Fruit fly (Drosophila melanogaster): ENCODE data around the gene mor.

mor gene

DNA sequence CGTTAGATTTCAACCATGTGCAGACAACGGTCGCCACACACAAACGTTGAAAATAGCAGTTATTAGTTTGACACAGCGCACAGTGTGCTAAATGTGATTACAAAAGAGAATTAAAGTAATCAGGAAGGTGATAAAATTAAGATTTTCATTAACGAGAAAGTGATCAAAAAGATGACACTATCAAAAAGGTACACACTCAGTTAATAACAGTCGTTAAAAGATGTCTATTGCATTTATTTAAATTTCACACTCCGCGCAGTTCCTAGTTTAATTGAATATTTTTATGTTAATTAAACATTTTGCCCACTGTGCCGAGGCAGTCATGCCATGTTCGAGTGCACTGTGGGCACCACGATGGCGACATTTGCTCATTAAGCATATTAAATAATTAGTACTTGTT lies 45.5 kb downstream of the mor start (continued):
- TF ChIP-seq nau (GFP tag; optimal IDR thresholded peaks at IDR 0.05) = no peak
- TF ChIP-seq CG8388 (GFP tag; optimal IDR thresholded peaks at IDR 0.05) = peak; percentile 8
- TF ChIP-seq bbx (GFP tag; IDR thresholded peaks at IDR 0.05; ENCODE audit: partially characterized antibody) = no peak
- no peak for TF ChIP-seq CG5180 (GFP tag; optimal IDR thresholded peaks at IDR 0.05)
- no peak for TF ChIP-seq wek (GFP tag; optimal IDR thresholded peaks at IDR 0.05)
- TF ChIP-seq CG7357 (GFP tag; IDR thresholded peaks at IDR 0.05) = peak; percentile 46; the same call in 1 of the 3 replicates
- peak; percentile 15 for TF ChIP-seq CG9727 (GFP tag; optimal IDR thresholded peaks at IDR 0.05)
- TF ChIP-seq Antp (GFP tag; optimal IDR thresholded peaks at IDR 0.05) = no peak
- no peak for TF ChIP-seq eyg (GFP tag; optimal IDR thresholded peaks at IDR 0.05)
- no peak for TF ChIP-seq CG3163 (GFP tag; optimal IDR thresholded peaks at IDR 0.05)
- peak; percentile 14 for TF ChIP-seq CG13296 (GFP tag; optimal IDR thresholded peaks at IDR 0.05)
- TF ChIP-seq klu (GFP tag; IDR thresholded peaks at IDR 0.05) = no peak
- no peak for TF ChIP-seq zfh2 (GFP tag; optimal IDR thresholded peaks at IDR 0.05)
- no peak for TF ChIP-seq sna (GFP tag; IDR thresholded peaks at IDR 0.05; ENCODE audit: partially characterized antibody)
- no peak for TF ChIP-seq CG1647 (GFP tag; optimal IDR thresholded peaks at IDR 0.05)
- TF ChIP-seq Mes4 (GFP tag; optimal IDR thresholded peaks at IDR 0.05) = no peak
- TF ChIP-seq ash1 (GFP tag; optimal IDR thresholded peaks at IDR 0.05) = no peak
- no peak for TF ChIP-seq sd (tag; optimal IDR thresholded peaks at IDR 0.05)
- peak; percentile 9 for TF ChIP-seq Abd-B (GFP tag; optimal IDR thresholded peaks at IDR 0.05)
- TF ChIP-seq CG1602 (GFP tag; optimal IDR thresholded peaks at IDR 0.05) = peak; percentile 1
- TF ChIP-seq dmrt99B (tag; optimal IDR thresholded peaks at IDR 0.05) = peak; percentile 61
- peak; percentile 30 for TF ChIP-seq ind (GFP tag; optimal IDR thresholded peaks at IDR 0.05)
- no peak for TF ChIP-seq mirr (GFP tag; optimal IDR thresholded peaks at IDR 0.05)
- TF ChIP-seq run (tag; optimal IDR thresholded peaks at IDR 0.05) = peak; percentile 3
- 0 out of 2 replicates have a peak, but pooled peaks have one; percentile 21 for TF ChIP-seq stc (GFP tag; IDR thresholded peaks at IDR 0.05)
- peak; percentile 41 for TF ChIP-seq sisA (GFP tag; IDR thresholded peaks at IDR 0.05)
- TF ChIP-seq Pdp1 (GFP tag; optimal IDR thresholded peaks at IDR 0.05) = peak in 1 of 2 experiments; percentile 0
- TF ChIP-seq zfh1 (GFP tag; IDR thresholded peaks at IDR 0.05) = peak; percentile 23; the same call in 1 of the 3 replicates
- no peak for TF ChIP-seq sqz (GFP tag; optimal IDR thresholded peaks at IDR 0.05)
- TF ChIP-seq Dref (GFP tag; IDR thresholded peaks at IDR 0.05) = no peak
- TF ChIP-seq Max (GFP tag; optimal IDR thresholded peaks at IDR 0.05) = no peak
- TF ChIP-seq org-1 (GFP tag; optimal IDR thresholded peaks at IDR 0.05) = peak; percentile 30
- no peak for TF ChIP-seq CG31365 (tag; optimal IDR thresholded peaks at IDR 0.05)
- TF ChIP-seq bsh (GFP tag; optimal IDR thresholded peaks at IDR 0.05) = peak; percentile 7 to 28
- TF ChIP-seq ara (GFP tag; IDR thresholded peaks at IDR 0.05) = no peak
- TF ChIP-seq CG15514 (GFP tag; optimal IDR thresholded peaks at IDR 0.05) = peak; percentile 9
- no peak for TF ChIP-seq CG6791 (GFP tag; IDR thresholded peaks at IDR 0.05; ENCODE audit: partially characterized antibody)
- TF ChIP-seq zen (tag; optimal IDR thresholded peaks at IDR 0.05) = peak; percentile 29
- TF ChIP-seq CG3407 (GFP tag; optimal IDR thresholded peaks at IDR 0.05) = no peak
- TF ChIP-seq hth (optimal IDR thresholded peaks at IDR 0.05) = no peak
- TF ChIP-seq cwo (GFP tag; optimal IDR thresholded peaks at IDR 0.05) = peak; percentile 14
- TF ChIP-seq unpg (GFP tag; optimal IDR thresholded peaks at IDR 0.05) = peak; percentile 56
- peak; percentile 43 for TF ChIP-seq Blimp-1 (GFP tag; optimal IDR thresholded peaks at IDR 0.05)
- peak; percentile 40 for TF ChIP-seq CG18262 (tag; optimal IDR thresholded peaks at IDR 0.05)
- 0 out of 3 replicates have a peak, but pooled peaks have one; percentile 29 for TF ChIP-seq ase (GFP tag; IDR thresholded peaks at IDR 0.05)
- peak; percentile 17 for TF ChIP-seq Ssrp (tag; optimal IDR thresholded peaks at IDR 0.05)
- peak; percentile 23 for TF ChIP-seq CG12659 (GFP tag; optimal IDR thresholded peaks at IDR 0.05)
- TF ChIP-seq scrt (GFP tag; optimal IDR thresholded peaks at IDR 0.05) = no peak
- TF ChIP-seq CG12219 (GFP tag; optimal IDR thresholded peaks at IDR 0.05) = peak; percentile 47
- peak; percentile 70 for TF ChIP-seq CG14441 (GFP tag; IDR thresholded peaks at IDR 0.05)

Data from whole organism, embryonic.